Fruit fly (Drosophila melanogaster): ENCODE data around the gene CG9813.

dm6 chr3R:13404841-13405441 lies 25.4 kb upstream of the CG9813 start, which contains the start of gene yellow-e3:
- TF ChIP-seq CTCF (optimal IDR thresholded peaks at IDR 0.05) (no peak), CG8478 (optimal IDR thresholded peaks at IDR 0.05) (no peak)

Measured in S2 (cell line).